Worm (Caenorhabditis elegans) whole organism, L1 larva: ENCODE results near the gene F22H10.2.

Experiments
- fkh-10 ChIP-seq: sonication (generic microtip); optimal IDR thresholded peaks from 2 replicates; lab custom pipeline; 2017; ENCODE audit warnings: missing biosample characterization, missing genetic modification reagents, missing genetic modification characterization
- lin-15B ChIP-seq: fragments of 150-350 bp; sonication (generic microtip); optimal IDR thresholded peaks from 3 replicates; lab custom pipeline; 2014; ENCODE audit warnings: missing biosample characterization, missing genetic modification characterization
- zag-1 ChIP-seq: fragments of 150-350 bp; optimal IDR thresholded peaks from 2 replicates; lab custom pipeline; 2014; ENCODE audit warnings: missing biosample characterization, missing genetic modification characterization
- ztf-4 ChIP-seq: fragments of 150-350 bp; optimal IDR thresholded peaks from 2 replicates; lab custom pipeline; 2014; ENCODE audit warnings: missing biosample characterization, missing genetic modification characterization

- TF ChIP-seq ztf-4 (tag; lab: Kevin White, UChicago) (no peak), zag-1 (tag; lab: Kevin White, UChicago) (no peak), fkh-10 (GFP tag; lab: Kevin White, UChicago) (no peak), lin-15B (tag; lab: Kevin White, UChicago) (no peak)
Observed at ce11 chrX:16724954-16725353, 45.6 kb downstream of the F22H10.2 start.
